Worm (Caenorhabditis elegans): ENCODE results near the gene his-72.

Gene his-72

ce11 chrIII:12368462-12369306 lies at the start of gene his-72 (continued):
- TF ChIP-seq zip-4 (GFP tag; optimal IDR thresholded peaks at IDR 0.05) (peak; percentile 7), unc-86 (tag; optimal IDR thresholded peaks at IDR 0.05) (peak; percentile 54), unc-30 (tag; optimal IDR thresholded peaks at IDR 0.05) (no peak), pax-3 (tag; optimal IDR thresholded peaks at IDR 0.05) (peak; percentile 46), unc-130 (tag; optimal IDR thresholded peaks at IDR 0.05) (peak; percentile 23), egl-13 (tag; optimal IDR thresholded peaks at IDR 0.05) (peak; percentile 25), fkh-10 (GFP tag; optimal IDR thresholded peaks at IDR 0.05) (no peak), lin-35 (GFP tag; optimal IDR thresholded peaks at IDR 0.05) (peak; percentile 46 to 63), nhr-19 (GFP tag; conservative IDR thresholded peaks at IDR 0.05) (peak; percentile 64), jun-1 (tag; optimal IDR thresholded peaks at IDR 0.05) (peak; percentile 6), aly-2 (tag; optimal IDR thresholded peaks at IDR 0.05) (no peak), unc-98 (GFP tag; IDR thresholded peaks at IDR 0.05) (no peak), vab-15 (tag; optimal IDR thresholded peaks at IDR 0.05) (peak; percentile 56), nhr-20 (tag; optimal IDR thresholded peaks at IDR 0.05) (peak; percentile 41), tlp-1 (tag; optimal IDR thresholded peaks at IDR 0.05) (no peak), dsc-1 (tag; optimal IDR thresholded peaks at IDR 0.05) (peak; percentile 48), C04F5.9 (tag; optimal IDR thresholded peaks at IDR 0.05) (no peak), nhr-76 (tag; optimal IDR thresholded peaks at IDR 0.05) (no peak), ceh-88 (GFP tag; IDR thresholded peaks at IDR 0.05) (0 out of 2 replicates have a peak, but pooled peaks have one; percentile 17), ceh-63 (GFP tag; optimal IDR thresholded peaks at IDR 0.05) (no peak), ztf-4 (tag; optimal IDR thresholded peaks at IDR 0.05) (peak; percentile 67), lin-14 (GFP tag; optimal IDR thresholded peaks at IDR 0.05) (peak; percentile 85), skn-1 (tag; optimal IDR thresholded peaks at IDR 0.05) (no peak), mef-2 (tag; optimal IDR thresholded peaks at IDR 0.05) (no peak), mab-9 (GFP tag; IDR thresholded peaks at IDR 0.05) (0 out of 2 replicates have a peak, but pooled peaks have one; percentile 33), F16B12.6 (tag; optimal IDR thresholded peaks at IDR 0.05) (peak; percentile 17), irx-1 (tag; optimal IDR thresholded peaks at IDR 0.05) (no peak), zag-1 (tag; optimal IDR thresholded peaks at IDR 0.05) (no peak), fkh-8 (tag; optimal IDR thresholded peaks at IDR 0.05) (peak; percentile 68), nhr-71 (tag; optimal IDR thresholded peaks at IDR 0.05) (peak; percentile 71), efl-3 (GFP tag; optimal IDR thresholded peaks at IDR 0.05) (no peak), Y116A8C.19 (tag; optimal IDR thresholded peaks at IDR 0.05; ENCODE audit: borderline replicate concordance) (no peak), isw-1 (GFP tag; IDR thresholded peaks at IDR 0.05) (peak; percentile 36), nhr-85 (tag) (peak; percentile 80)

ce11 chrIII:12414533-12414932 lies 45.7 kb upstream of the his-72 start:
- TF ChIP-seq ets-5 (GFP tag; IDR thresholded peaks at IDR 0.05): no peak
- TF ChIP-seq efl-1 (optimal IDR thresholded peaks at IDR 0.05): no peak
- TF ChIP-seq efl-1 (GFP tag; optimal IDR thresholded peaks at IDR 0.05 in 1 of 2): peak in 1 of 2 experiments; percentile 81
- TF ChIP-seq elt-3 (tag; optimal IDR thresholded peaks at IDR 0.05): no peak

- TF ChIP-seq unc-130 (tag; optimal IDR thresholded peaks at IDR 0.05) (no peak), blmp-1 (tag; optimal IDR thresholded peaks at IDR 0.05) (no peak), unc-86 (tag; optimal IDR thresholded peaks at IDR 0.05) (no peak), egl-27 (tag; optimal IDR thresholded peaks at IDR 0.05) (no peak), hlh-17 (GFP tag; optimal IDR thresholded peaks at IDR 0.05; ENCODE audit: borderline replicate concordance) (no peak), ama-1 (optimal IDR thresholded peaks at IDR 0.05) (no peak), nhr-47 (tag; optimal IDR thresholded peaks at IDR 0.05) (no peak), hpl-2 (GFP tag; optimal IDR thresholded peaks at IDR 0.05) (no peak), nhr-77 (tag; optimal IDR thresholded peaks at IDR 0.05) (no peak), snpc-4 (tag; optimal IDR thresholded peaks at IDR 0.05) (no peak), fkh-8 (tag; optimal IDR thresholded peaks at IDR 0.05) (no peak), lir-3 (tag; optimal IDR thresholded peaks at IDR 0.05; ENCODE audit: poor library complexity) (no peak)
Observed at ce11 chrIII:12411668-12412067, 42.8 kb upstream of the his-72 start.

Measured in whole organism, L1 larva.